Worm (Caenorhabditis elegans) whole organism, L1 larva: ENCODE measurements around the gene prx-10.
A peak's percentile ranks its signal among the peaks of the same experiment; 100 is the strongest.

Experiments used
- C04F5.9 ChIP-seq: sonication (generic microtip); optimal IDR thresholded peaks from 2 replicates; lab custom pipeline; 2016; ENCODE audit warnings: missing genetic modification characterization, missing compliant biosample characterization
- C16A3.4 ChIP-seq: fragments of 150-350 bp; optimal IDR thresholded peaks from 2 replicates; lab custom pipeline; 2014; ENCODE audit warnings: missing biosample characterization, missing genetic modification characterization
- ama-1 ChIP-seq: fragments of 150-350 bp; optimal IDR thresholded peaks from 2 replicates; lab custom pipeline; 2014
- blmp-1 ChIP-seq: fragments of 150-350 bp; optimal IDR thresholded peaks from 2 replicates; lab custom pipeline; 2014; ENCODE audit warnings: missing biosample characterization, missing genetic modification characterization
- ceh-8 ChIP-seq: fragments of 200-800 bp; sonication (Bioruptor generic); optimal IDR thresholded peaks from 2 replicates; lab custom pipeline; 2018; ENCODE audit warnings: mild to moderate bottlenecking, missing genetic modification characterization, moderate library complexity, missing compliant biosample characterization
- ceh-82 ChIP-seq, 3 experiments: fragments of 150-350 bp in 1 of 3; sonication (generic microtip) in 2 of 3; optimal IDR thresholded peaks; 2 replicates each; lab custom pipeline; 2014 to 2017; ENCODE audit warnings: missing biosample characterization in 3 of 3, missing genetic modification characterization in 3 of 3
- ceh-88 ChIP-seq: fragments of 200-800 bp; sonication (Bioruptor generic); IDR thresholded peaks from 2 replicates; pipeline ENCODE4 v1.3.6; 2022; ENCODE audit warnings: missing genetic modification characterization, missing compliant biosample characterization
- ceh-90 ChIP-seq: sonication (generic microtip); optimal IDR thresholded peaks from 2 replicates; lab custom pipeline; 2016; ENCODE audit warnings: missing genetic modification characterization, missing compliant biosample characterization
- dsc-1 ChIP-seq: sonication (generic microtip); optimal IDR thresholded peaks from 2 replicates; lab custom pipeline; 2016; ENCODE audit warnings: mild to moderate bottlenecking, missing genetic modification characterization, missing compliant biosample characterization
- efl-1 ChIP-seq, 4 experiments: fragments of 150-350 bp; optimal IDR thresholded peaks in 3 of 4; peaks in 1 of 4; 1 replicate in 1 of 4; 2 replicates in 3 of 4; lab custom pipeline; 2014; ENCODE audit warnings: missing biosample characterization in 2 of 4, missing genetic modification characterization in 2 of 4, missing genetic modification reagents in 2 of 4
- efl-3 ChIP-seq: fragments of 200-800 bp; sonication (Bioruptor generic); optimal IDR thresholded peaks from 2 replicates; lab custom pipeline; 2018; ENCODE audit warnings: mild to moderate bottlenecking, missing genetic modification characterization, missing compliant biosample characterization
- elt-2 ChIP-seq: sonication (generic microtip); optimal IDR thresholded peaks from 2 replicates; lab custom pipeline; 2016; ENCODE audit warnings: missing genetic modification characterization, mild to moderate bottlenecking, inconsistent platforms, missing compliant biosample characterization, missing genetic modification reagents
- fkh-8 ChIP-seq: sonication (generic microtip); optimal IDR thresholded peaks from 2 replicates; lab custom pipeline; 2016; ENCODE audit warnings: mild to moderate bottlenecking, missing genetic modification characterization, missing compliant biosample characterization
- fos-1 ChIP-seq: fragments of 150-350 bp; optimal IDR thresholded peaks from 2 replicates; lab custom pipeline; 2014; ENCODE audit warnings: missing biosample characterization, missing genetic modification characterization
- hlh-4 ChIP-seq: sonication (generic microtip); optimal IDR thresholded peaks from 2 replicates; lab custom pipeline; 2016; ENCODE audit warnings: mild to moderate bottlenecking, missing genetic modification characterization, missing compliant biosample characterization
- hpl-2 ChIP-seq: fragments of 150-350 bp; optimal IDR thresholded peaks from 2 replicates; lab custom pipeline; 2014; ENCODE audit warnings: missing biosample characterization, missing genetic modification reagents, missing genetic modification characterization
- isw-1 ChIP-seq: fragments of 200-800 bp; sonication (Bioruptor generic); IDR thresholded peaks from 2 replicates; pipeline ENCODE4 v1.3.6; 2022; ENCODE audit warnings: missing genetic modification characterization, missing compliant biosample characterization
- jun-1 ChIP-seq: fragments of 150-350 bp; optimal IDR thresholded peaks from 2 replicates; lab custom pipeline; 2014; ENCODE audit warnings: missing biosample characterization, missing genetic modification reagents, missing genetic modification characterization
- lin-14 ChIP-seq: fragments of 200-800 bp; sonication (Bioruptor generic); optimal IDR thresholded peaks from 2 replicates; lab custom pipeline; 2018; ENCODE audit warnings: mild to moderate bottlenecking, missing genetic modification characterization, moderate library complexity, missing compliant biosample characterization
- lin-35 ChIP-seq, 2 experiments: fragments of 150-350 bp; optimal IDR thresholded peaks; 2 replicates each; lab custom pipeline; 2014; ENCODE audit warnings: missing biosample characterization in 2 of 2, missing genetic modification characterization in 2 of 2, missing genetic modification reagents in 2 of 2
- lin-39 ChIP-seq: fragments of 150-350 bp; optimal IDR thresholded peaks from 2 replicates; lab custom pipeline; 2014; ENCODE audit warnings: missing biosample characterization, missing genetic modification reagents, missing genetic modification characterization
- lir-3 ChIP-seq: sonication (generic microtip); optimal IDR thresholded peaks from 2 replicates; lab custom pipeline; 2016; ENCODE audit warnings: mild to moderate bottlenecking, missing genetic modification characterization, moderate library complexity, missing compliant biosample characterization; ENCODE audit not compliant: poor library complexity
- lsy-2 ChIP-seq, 2 experiments: fragments of 150-350 bp; optimal IDR thresholded peaks; 2 replicates each; lab custom pipeline; 2014; ENCODE audit warnings: missing biosample characterization in 2 of 2, missing genetic modification characterization in 2 of 2
- nhr-12 ChIP-seq: sonication (generic microtip); optimal IDR thresholded peaks from 2 replicates; lab custom pipeline; 2017; ENCODE audit warnings: missing biosample characterization, missing genetic modification characterization
- nhr-19 ChIP-seq: fragments of 200-800 bp; sonication (Bioruptor generic); conservative IDR thresholded peaks from 2 replicates; pipeline ENCODE4 v1.3.6; 2022; ENCODE audit warnings: missing genetic modification characterization, missing compliant biosample characterization
- nhr-20 ChIP-seq: sonication (generic microtip); optimal IDR thresholded peaks from 2 replicates; lab custom pipeline; 2016; ENCODE audit warnings: mild to moderate bottlenecking, missing genetic modification characterization, missing compliant biosample characterization
- nhr-71 ChIP-seq: sonication (generic microtip); optimal IDR thresholded peaks from 2 replicates; lab custom pipeline; 2016; ENCODE audit warnings: mild to moderate bottlenecking, missing genetic modification characterization, moderate library complexity, missing compliant biosample characterization
- nhr-77 ChIP-seq: fragments of 150-350 bp; optimal IDR thresholded peaks from 2 replicates; lab custom pipeline; 2014; ENCODE audit warnings: missing biosample characterization, missing genetic modification characterization
- nhr-90 ChIP-seq: sonication (generic microtip); optimal IDR thresholded peaks from 2 replicates; lab custom pipeline; 2016; ENCODE audit warnings: mild to moderate bottlenecking, missing genetic modification characterization, missing compliant biosample characterization; ENCODE audit not compliant: poor library complexity
- pqm-1 ChIP-seq: sonication (generic microtip); optimal IDR thresholded peaks from 3 replicates; lab custom pipeline; 2017; ENCODE audit warnings: missing biosample characterization, missing genetic modification characterization
- rnt-1 ChIP-seq: sonication (generic microtip); optimal IDR thresholded peaks from 2 replicates; lab custom pipeline; 2016; ENCODE audit warnings: mild to moderate bottlenecking, missing genetic modification characterization, moderate library complexity, missing compliant biosample characterization
- snu-23 ChIP-seq: sonication (generic microtip); optimal IDR thresholded peaks from 2 replicates; lab custom pipeline; 2016; ENCODE audit warnings: missing genetic modification characterization, missing compliant biosample characterization
- unc-86 ChIP-seq: sonication (generic microtip); optimal IDR thresholded peaks from 2 replicates; lab custom pipeline; 2016; ENCODE audit warnings: missing genetic modification characterization, missing compliant biosample characterization
- ztf-4 ChIP-seq: fragments of 150-350 bp; optimal IDR thresholded peaks from 2 replicates; lab custom pipeline; 2014; ENCODE audit warnings: missing biosample characterization, missing genetic modification characterization

Gene prx-10

DNA sequence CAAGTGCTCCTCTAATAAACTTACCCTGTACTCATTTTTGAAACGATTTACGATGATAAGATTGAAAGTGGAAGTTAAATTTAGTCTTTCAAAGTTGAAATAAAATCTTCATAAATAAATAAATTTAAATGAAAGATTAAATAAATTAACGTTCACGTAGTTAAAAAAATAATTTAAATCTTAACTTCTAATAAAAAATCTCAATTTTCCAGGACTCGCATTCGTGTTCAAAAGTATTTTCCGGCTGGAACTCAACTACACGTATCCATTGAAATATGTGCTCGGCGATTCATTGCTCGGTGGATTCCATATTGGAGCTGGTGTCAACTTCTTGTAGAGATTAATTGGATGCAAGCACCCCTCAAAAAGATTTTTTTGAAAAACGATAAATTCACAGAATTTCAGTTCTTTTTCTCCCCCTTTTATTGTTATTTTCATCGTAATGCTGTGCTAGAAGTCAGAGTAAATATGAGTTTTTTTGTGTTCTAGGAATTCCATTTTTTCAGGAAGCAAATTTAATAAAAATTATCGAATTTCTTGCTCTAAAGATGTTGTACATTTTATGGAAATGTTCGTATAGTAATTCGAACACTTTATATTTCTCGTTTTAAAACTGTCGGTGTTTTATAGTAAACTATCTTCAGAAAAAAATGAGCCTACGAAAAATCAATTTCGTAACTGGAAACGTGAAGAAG lies 27.2 kb downstream of the prx-10 start, which contains the start of the genes C34E10.9 and hap-1:
Gene C34E10.9 (minus strand): TSS at position 101 of the 695 bp plus-strand sequence.
Gene hap-1 (plus strand): TSS at position 645 of the 695 bp plus-strand sequence.
- TF ChIP-seq efl-1 (optimal IDR thresholded peaks at IDR 0.05; lab: Kevin White, UChicago) (no peak), efl-1 (GFP tag; optimal IDR thresholded peaks at IDR 0.05 in 1 of 2; lab: Kevin White, UChicago) (peak in 1 of 2 experiments; percentile 18), efl-3 (GFP tag; lab: Kevin White, UChicago) (no peak)

DNA sequence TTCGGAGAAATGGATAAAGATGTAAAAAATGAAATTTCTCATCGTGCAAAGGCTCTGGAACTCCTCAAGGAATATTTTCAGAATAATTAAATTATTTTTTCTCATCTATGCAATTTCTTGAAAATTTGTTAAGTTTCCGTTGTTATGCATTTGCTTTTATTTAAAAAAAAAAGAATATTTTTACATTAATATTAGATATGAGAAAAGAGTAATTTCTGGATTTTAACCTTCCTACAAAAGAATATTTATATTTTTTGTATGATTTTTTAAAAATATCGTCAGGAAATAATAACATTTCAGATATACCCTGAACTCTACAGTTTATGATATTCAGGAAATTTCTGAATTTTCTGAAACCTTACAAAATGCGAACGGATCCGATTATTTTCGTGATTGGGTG lies 28.6 kb downstream of the prx-10 start, which contains the start of gene gro-1:
Gene gro-1 (plus strand): TSS at position 301 of the 400 bp plus-strand sequence.
- TF ChIP-seq nhr-19 (GFP tag; lab: Robert Waterston, UW) (no peak), snu-23 (GFP tag; lab: Kevin White, UChicago) (no peak), pqm-1 (tag; lab: Kevin White, UChicago) (no peak), fkh-8 (tag; lab: Kevin White, UChicago) (no peak), hlh-4 (tag; lab: Kevin White, UChicago) (no peak), ceh-8 (GFP tag; lab: Kevin White, UChicago) (no peak), nhr-71 (no peak)

DNA sequence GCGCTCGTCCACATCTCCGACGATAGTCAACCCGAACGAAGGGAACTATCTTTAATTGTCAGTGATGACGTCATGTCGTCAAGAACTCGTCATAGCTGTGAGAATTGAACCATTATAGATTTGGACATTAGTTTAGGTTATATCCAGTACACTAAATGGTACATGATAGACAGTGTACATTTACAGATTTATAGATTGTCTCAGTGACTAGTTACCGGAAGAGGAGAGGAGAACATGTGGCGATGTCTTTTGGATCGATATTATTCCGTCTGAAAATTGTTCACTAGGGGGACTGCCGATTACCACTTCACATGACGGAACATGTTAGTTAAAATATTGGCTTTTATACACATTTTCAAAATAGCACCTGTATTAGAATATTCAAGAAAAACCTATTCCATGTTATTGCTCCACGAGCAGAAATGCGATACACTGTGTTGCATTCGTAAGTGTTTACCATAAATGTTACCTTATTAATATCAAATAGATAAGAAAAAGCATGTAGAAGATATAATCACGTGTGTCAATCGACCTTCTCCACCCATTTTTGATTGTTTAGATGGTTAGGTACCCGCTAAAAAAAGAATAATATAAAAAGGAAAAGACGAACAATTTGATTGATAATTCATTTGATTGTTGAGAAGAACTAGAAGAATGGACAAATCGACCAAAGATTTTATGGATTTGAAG lies 31.2 kb downstream of the prx-10 start, which contains the start of gene ZC395.5:
Gene ZC395.5 (plus strand): TSS at position 632 of the 690 bp plus-strand sequence.
- no peak for TF ChIP-seq jun-1
- no peak for TF ChIP-seq ztf-4
- peak; percentile 69 for TF ChIP-seq elt-2 (tag; lab: Kevin White, UChicago)
- TF ChIP-seq snu-23 (GFP tag; lab: Kevin White, UChicago), result peak; percentile 8
- TF ChIP-seq lin-14, result no peak
- no peak for TF ChIP-seq ceh-88 (GFP tag; lab: Robert Waterston, UW)
- no peak for TF ChIP-seq lir-3 (tag; lab: Kevin White, UChicago)
- no peak for TF ChIP-seq dsc-1
- TF ChIP-seq rnt-1, result no peak
- no peak for TF ChIP-seq nhr-77 (tag; lab: Kevin White, UChicago)
- TF ChIP-seq lin-35 (GFP tag; optimal IDR thresholded peaks at IDR 0.05; lab: Kevin White, UChicago), result peak in 1 of 2 experiments; percentile 34
- peak; percentile 16 for TF ChIP-seq blmp-1 (tag; lab: Kevin White, UChicago)
- no peak for TF ChIP-seq C04F5.9 (tag; lab: Kevin White, UChicago)
- no peak for TF ChIP-seq lin-39
- peak; percentile 28 for TF ChIP-seq nhr-20 (tag; lab: Kevin White, UChicago)
- TF ChIP-seq nhr-12, result no peak
- TF ChIP-seq ceh-90 (tag; lab: Kevin White, UChicago), result no peak
- TF ChIP-seq nhr-90, result peak; percentile 14
- TF ChIP-seq isw-1 (GFP tag; lab: Robert Waterston, UW), result no peak
- no peak for TF ChIP-seq ceh-82 (tag; optimal IDR thresholded peaks at IDR 0.05; lab: Kevin White, UChicago)
- TF ChIP-seq hpl-2, result no peak
- no peak for TF ChIP-seq efl-1 (optimal IDR thresholded peaks at IDR 0.05; lab: Kevin White, UChicago)
- peak in 1 of 2 experiments; percentile 52 for TF ChIP-seq efl-1 (GFP tag; optimal IDR thresholded peaks at IDR 0.05 in 1 of 2; lab: Kevin White, UChicago)
- no peak for TF ChIP-seq ama-1
- TF ChIP-seq C16A3.4 (tag; lab: Kevin White, UChicago), result no peak
- peak in 1 of 2 experiments; percentile 24 for TF ChIP-seq lsy-2 (tag; optimal IDR thresholded peaks at IDR 0.05; lab: Kevin White, UChicago)
- TF ChIP-seq, all 84 proteins: peak for 8

DNA sequence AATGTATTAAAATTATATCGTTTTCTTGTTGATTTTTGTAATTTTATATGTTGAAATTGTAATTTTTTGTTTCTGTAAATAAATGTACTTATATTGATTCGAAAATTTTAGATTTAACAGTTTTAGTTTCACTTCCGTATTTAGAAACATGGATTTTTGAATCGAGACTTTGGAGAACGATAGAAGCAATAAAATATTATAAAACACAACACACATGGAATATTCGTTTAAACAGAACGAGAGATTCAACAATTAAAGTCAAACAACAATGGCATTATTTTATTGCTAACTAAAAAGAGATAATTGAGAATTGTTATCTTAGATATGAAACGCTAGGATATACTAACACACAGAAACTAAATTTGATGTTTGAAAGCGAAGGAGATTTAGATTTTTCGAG lies 32.3 kb downstream of the prx-10 start:
- TF ChIP-seq lsy-2 (tag; optimal IDR thresholded peaks at IDR 0.05; lab: Kevin White, UChicago) (peak; percentile 8), elt-2 (tag; lab: Kevin White, UChicago) (peak; percentile 6), unc-86 (tag; lab: Kevin White, UChicago) (no peak), fos-1 (tag; lab: Kevin White, UChicago) (no peak), lin-35 (GFP tag; optimal IDR thresholded peaks at IDR 0.05; lab: Kevin White, UChicago) (peak in 1 of 2 experiments; percentile 47), efl-1 (optimal IDR thresholded peaks at IDR 0.05; lab: Kevin White, UChicago) (no peak), efl-1 (GFP tag; optimal IDR thresholded peaks at IDR 0.05 in 1 of 2; lab: Kevin White, UChicago) (peak in 1 of 2 experiments; percentile 69)
- TF ChIP-seq, all 84 proteins: peak for 4
